Fruit fly (Drosophila melanogaster): Measurements from ENCODE around the gene EMC2A.
A peak's percentile ranks its signal among the peaks of the same experiment; 100 is the strongest.

Gene EMC2A

dm6 chr3R:16985547-16985946 is 10.3 kb downstream of the EMC2A start (continued):
- TF ChIP-seq CG11762 (GFP tag; optimal IDR thresholded peaks at IDR 0.05; ENCODE audit: insufficient read depth) (no peak), Smox (GFP tag; optimal IDR thresholded peaks at IDR 0.05) (peak; percentile 70), CG8319 (GFP tag; optimal IDR thresholded peaks at IDR 0.05) (peak; percentile 5), Sox14 (GFP tag; optimal IDR thresholded peaks at IDR 0.05) (peak; percentile 52), cyc (GFP tag; optimal IDR thresholded peaks at IDR 0.05) (peak; percentile 77), spab (GFP tag; optimal IDR thresholded peaks at IDR 0.05) (no peak), CG9139 (GFP tag; optimal IDR thresholded peaks at IDR 0.05) (no peak), Blimp-1 (GFP tag; optimal IDR thresholded peaks at IDR 0.05) (peak; percentile 20), salr (GFP tag; optimal IDR thresholded peaks at IDR 0.05) (no peak), CG11902 (GFP tag; optimal IDR thresholded peaks at IDR 0.05) (peak; percentile 30), CG8119 (GFP tag; IDR thresholded peaks at IDR 0.05) (no peak)

dm6 chr3R:16984221-16984620 is 11.7 kb downstream of the EMC2A start:
- TF ChIP-seq acj6 (GFP tag; optimal IDR thresholded peaks at IDR 0.05) (no peak), dac (GFP tag; optimal IDR thresholded peaks at IDR 0.05) (no peak), CG8632 (GFP tag; optimal IDR thresholded peaks at IDR 0.05) (no peak), CG7368 (GFP tag; optimal IDR thresholded peaks at IDR 0.05) (no peak), CG6163 (GFP tag; IDR thresholded peaks at IDR 0.05) (no peak), achi (GFP tag; optimal IDR thresholded peaks at IDR 0.05) (no peak), CG1621 (tag; optimal IDR thresholded peaks at IDR 0.05) (no peak), CG32006 (GFP tag; optimal IDR thresholded peaks at IDR 0.05) (no peak), CG34406 (GFP tag; optimal IDR thresholded peaks at IDR 0.05) (no peak), Gug (GFP tag; IDR thresholded peaks at IDR 0.05) (no peak), CG6808 (GFP tag; optimal IDR thresholded peaks at IDR 0.05) (no peak), CG9139 (GFP tag; optimal IDR thresholded peaks at IDR 0.05) (no peak), CG11294 (GFP tag; IDR thresholded peaks at IDR 0.05) (no peak), Sox102F (GFP tag; optimal IDR thresholded peaks at IDR 0.05) (no peak), CG8319 (GFP tag; optimal IDR thresholded peaks at IDR 0.05) (no peak), Eip93F (GFP tag; optimal IDR thresholded peaks at IDR 0.05) (no peak), svp (GFP tag) (no peak), ss (GFP tag; optimal IDR thresholded peaks at IDR 0.05) (no peak), CG10631 (GFP tag; optimal IDR thresholded peaks at IDR 0.05) (no peak)

- TF ChIP-seq vri (GFP tag; optimal IDR thresholded peaks at IDR 0.05) (no peak), CG3032 (tag; optimal IDR thresholded peaks at IDR 0.05) (no peak), Lpt (GFP tag; optimal IDR thresholded peaks at IDR 0.05) (no peak), CG6163 (GFP tag; IDR thresholded peaks at IDR 0.05) (no peak), Ets96B (tag; optimal IDR thresholded peaks at IDR 0.05) (no peak), CG11762 (GFP tag; optimal IDR thresholded peaks at IDR 0.05; ENCODE audit: insufficient read depth) (no peak), CG4318 (GFP tag; optimal IDR thresholded peaks at IDR 0.05) (no peak), spab (GFP tag; optimal IDR thresholded peaks at IDR 0.05) (no peak)
These were observed 12.9 kb downstream of the EMC2A start for dm6 chr3R:16983001-16983400.

dm6 chr3R:16982108-16982707 is 13.7 kb downstream of the EMC2A start, which contains the start of gene AhcyL2:
Gene AhcyL2, minus strand, starts transcription at chr3R:16982158.
- TF ChIP-seq eg (GFP tag; IDR thresholded peaks at IDR 0.05) = no peak
- no peak for TF ChIP-seq topi (GFP tag; optimal IDR thresholded peaks at IDR 0.05)
- TF ChIP-seq Eip93F (GFP tag; optimal IDR thresholded peaks at IDR 0.05) = no peak
- TF ChIP-seq CG11294 (GFP tag; IDR thresholded peaks at IDR 0.05) = no peak
- no peak for TF ChIP-seq esn (GFP tag; optimal IDR thresholded peaks at IDR 0.05)
- TF ChIP-seq CG34406 (GFP tag; optimal IDR thresholded peaks at IDR 0.05) = no peak
- TF ChIP-seq salr (GFP tag; optimal IDR thresholded peaks at IDR 0.05) = no peak
- TF ChIP-seq dac (GFP tag; optimal IDR thresholded peaks at IDR 0.05) = no peak
- TF ChIP-seq CG6854 (GFP tag; optimal IDR thresholded peaks at IDR 0.05) = peak; percentile 1
- no peak for TF ChIP-seq CG10631 (GFP tag; optimal IDR thresholded peaks at IDR 0.05)
- no peak for TF ChIP-seq CG8119 (GFP tag; IDR thresholded peaks at IDR 0.05)
- TF ChIP-seq CG3032 (tag; optimal IDR thresholded peaks at IDR 0.05) = no peak
- TF ChIP-seq CG6163 (GFP tag; IDR thresholded peaks at IDR 0.05) = no peak; the same call in 2 of the 3 replicates
- no peak for TF ChIP-seq net (GFP tag; optimal IDR thresholded peaks at IDR 0.05)
- TF ChIP-seq fkh (GFP tag; optimal IDR thresholded peaks at IDR 0.05) = peak; percentile 14
- no peak for TF ChIP-seq CG16779 (tag; optimal IDR thresholded peaks at IDR 0.05)
- peak; percentile 100 for TF ChIP-seq svp (GFP tag)
- TF ChIP-seq CG8319 (GFP tag; optimal IDR thresholded peaks at IDR 0.05) = no peak
- TF ChIP-seq CG6792 (GFP tag; optimal IDR thresholded peaks at IDR 0.05) = no peak
- peak; percentile 72 for TF ChIP-seq Eip78C (GFP tag)
- TF ChIP-seq achi (GFP tag; optimal IDR thresholded peaks at IDR 0.05) = no peak
- no peak for TF ChIP-seq cyc (GFP tag; optimal IDR thresholded peaks at IDR 0.05)
- no peak for TF ChIP-seq dsx (GFP tag; optimal IDR thresholded peaks at IDR 0.05; ENCODE audit: poor library complexity, severe bottlenecking)
- peak; percentile 84 for TF ChIP-seq vri (GFP tag; optimal IDR thresholded peaks at IDR 0.05)
- TF ChIP-seq fd59A (GFP tag; optimal IDR thresholded peaks at IDR 0.05) = no peak

Measured in whole organism, prepupa.